Worm (Caenorhabditis elegans): ENCODE measurements around the gene Y50D7A.8.

Y50D7A.8 gene

ce11 chrIII:365649-366048, 22.6 kb upstream of the Y50D7A.8 start, which contains the start of gene pll-1:
Gene pll-1, plus strand, starts transcription at chrIII:365949.
- TF ChIP-seq odd-2 (tag; optimal IDR thresholded peaks at IDR 0.05) (no peak), K09A11.1 (tag; optimal IDR thresholded peaks at IDR 0.05; ENCODE audit: insufficient read depth) (no peak), gmeb-2 (tag; optimal IDR thresholded peaks at IDR 0.05) (no peak), Y22D7AL.16 (tag; optimal IDR thresholded peaks at IDR 0.05) (no peak), che-1 (tag; optimal IDR thresholded peaks at IDR 0.05) (no peak), dve-1 (tag; optimal IDR thresholded peaks at IDR 0.05) (no peak), nfya-1 (tag; optimal IDR thresholded peaks at IDR 0.05) (no peak), ceh-34 (tag; optimal IDR thresholded peaks at IDR 0.05) (no peak)

ce11 chrIII:360315-360714, 17.3 kb upstream of the Y50D7A.8 start:
- TF ChIP-seq pha-2 (tag; optimal IDR thresholded peaks at IDR 0.05) (no peak), ttx-3 (tag; optimal IDR thresholded peaks at IDR 0.05) (no peak), ceh-34 (tag; optimal IDR thresholded peaks at IDR 0.05) (no peak), ama-1 (optimal IDR thresholded peaks at IDR 0.05) (no peak), C38D4.7 (GFP tag; optimal IDR thresholded peaks at IDR 0.05) (no peak), ceh-45 (GFP tag; IDR thresholded peaks at IDR 0.05) (no peak), unc-3 (GFP tag; conservative IDR thresholded peaks at IDR 0.05) (no peak), unc-3 (tag; optimal IDR thresholded peaks at IDR 0.05) (no peak), ref-2 (tag; optimal IDR thresholded peaks at IDR 0.05) (no peak), sdc-2 (tag; optimal IDR thresholded peaks at IDR 0.05) (no peak), hlh-15 (tag; optimal IDR thresholded peaks at IDR 0.05) (no peak), hlh-8 (tag; optimal IDR thresholded peaks at IDR 0.05) (no peak), K09A11.1 (tag; optimal IDR thresholded peaks at IDR 0.05; ENCODE audit: insufficient read depth) (no peak), mec-3 (tag; optimal IDR thresholded peaks at IDR 0.05; ENCODE audit: borderline replicate concordance) (no peak), hlh-30 (tag; optimal IDR thresholded peaks at IDR 0.05; ENCODE audit: insufficient read depth) (no peak), ceh-6 (GFP tag; optimal IDR thresholded peaks at IDR 0.05) (no peak)

- TF ChIP-seq ceh-18 (tag; optimal IDR thresholded peaks at IDR 0.05) = no peak
Observed at ce11 chrIII:358106-358505, 15.1 kb upstream of the Y50D7A.8 start.

- TF ChIP-seq elt-2 (tag; optimal IDR thresholded peaks at IDR 0.05) = peak; percentile 80
- TF ChIP-seq pha-2 (tag; optimal IDR thresholded peaks at IDR 0.05) = no peak
Observed at ce11 chrIII:356906-357901, 14.2 kb upstream of the Y50D7A.8 start.

ce11 chrIII:354545-355460, 11.8 kb upstream of the Y50D7A.8 start, which contains the start of gene gei-4:
Gene gei-4, minus strand, starts transcription at chrIII:354800.
- TF ChIP-seq ceh-24 (tag; optimal IDR thresholded peaks at IDR 0.05) = no peak
- peak; percentile 53 for TF ChIP-seq sdc-2 (tag; optimal IDR thresholded peaks at IDR 0.05)
- TF ChIP-seq lim-6 (tag; optimal IDR thresholded peaks at IDR 0.05) = no peak
- no peak for TF ChIP-seq ceh-45 (GFP tag; IDR thresholded peaks at IDR 0.05)
- no peak for TF ChIP-seq che-1 (tag; optimal IDR thresholded peaks at IDR 0.05)
- no peak for TF ChIP-seq mec-3 (tag; optimal IDR thresholded peaks at IDR 0.05; ENCODE audit: borderline replicate concordance)
- TF ChIP-seq nhr-232 (tag; optimal IDR thresholded peaks at IDR 0.05) = no peak
- TF ChIP-seq F13H6.1 (tag; optimal IDR thresholded peaks at IDR 0.05) = peak; percentile 76
- TF ChIP-seq nhr-11 (tag; optimal IDR thresholded peaks at IDR 0.05) = no peak
- TF ChIP-seq lin-11 (tag; optimal IDR thresholded peaks at IDR 0.05) = no peak
- no peak for TF ChIP-seq eyg-1 (tag; optimal IDR thresholded peaks at IDR 0.05)
- TF ChIP-seq ceh-34 (tag; optimal IDR thresholded peaks at IDR 0.05) = peak; percentile 93
- peak; percentile 31 for TF ChIP-seq ceh-30 (tag; optimal IDR thresholded peaks at IDR 0.05)
- TF ChIP-seq dmd-4 (tag; optimal IDR thresholded peaks at IDR 0.05; ENCODE audit: borderline replicate concordance) = no peak
- TF ChIP-seq ceh-31 (tag; optimal IDR thresholded peaks at IDR 0.05) = peak; percentile 93
- TF ChIP-seq zip-5 (tag; optimal IDR thresholded peaks at IDR 0.05) = no peak
- peak; percentile 45 for TF ChIP-seq ceh-6 (GFP tag; optimal IDR thresholded peaks at IDR 0.05)
- TF ChIP-seq pha-2 (tag; optimal IDR thresholded peaks at IDR 0.05) = peak; percentile 54
- TF ChIP-seq hlh-8 (tag; optimal IDR thresholded peaks at IDR 0.05) = peak; percentile 22
- no peak for TF ChIP-seq K02D7.2 (tag; optimal IDR thresholded peaks at IDR 0.05)
- TF ChIP-seq Y22D7AL.16 (tag; optimal IDR thresholded peaks at IDR 0.05) = no peak
- no peak for TF ChIP-seq pag-3 (tag; optimal IDR thresholded peaks at IDR 0.05; ENCODE audit: borderline replicate concordance)
- peak; percentile 7 for TF ChIP-seq sox-4 (tag; optimal IDR thresholded peaks at IDR 0.05)
- TF ChIP-seq pros-1 (tag; optimal IDR thresholded peaks at IDR 0.05) = peak; percentile 82

Data from whole organism, late embryonic.